Worm (Caenorhabditis elegans): ENCODE results near the gene srx-96.
A peak's percentile ranks its signal among the peaks of the same experiment; 100 is the strongest.

Gene srx-96

ce11 chrV:13725574-13725973 lies 14.4 kb downstream of the srx-96 start, which contains the start of gene fbxa-181:
Gene fbxa-181, plus strand, starts transcription at chrV:13725874.
- TF ChIP-seq zip-4 (GFP tag; optimal IDR thresholded peaks at IDR 0.05) (no peak), pqm-1 (tag; optimal IDR thresholded peaks at IDR 0.05) (no peak), ama-1 (optimal IDR thresholded peaks at IDR 0.05) (no peak), nhr-12 (tag; optimal IDR thresholded peaks at IDR 0.05) (no peak), jun-1 (tag; optimal IDR thresholded peaks at IDR 0.05) (no peak), lin-13 (GFP tag; optimal IDR thresholded peaks at IDR 0.05) (no peak), irx-1 (tag; optimal IDR thresholded peaks at IDR 0.05) (no peak), fkh-8 (tag; optimal IDR thresholded peaks at IDR 0.05) (no peak)

- TF ChIP-seq C16A3.4 (tag; optimal IDR thresholded peaks at IDR 0.05) (no peak), pqm-1 (tag; optimal IDR thresholded peaks at IDR 0.05) (peak; percentile 3), pax-3 (tag; optimal IDR thresholded peaks at IDR 0.05) (peak; percentile 12), elt-2 (tag; optimal IDR thresholded peaks at IDR 0.05) (peak; percentile 24)
These were observed 19.6 kb downstream of the srx-96 start, which contains the start of gene dct-17 for ce11 chrV:13730762-13731161. Gene dct-17, minus strand, starts transcription at chrV:13730784.

- TF ChIP-seq F16B12.6 (tag; optimal IDR thresholded peaks at IDR 0.05): no peak
- no peak for TF ChIP-seq snpc-4 (tag; optimal IDR thresholded peaks at IDR 0.05)
- TF ChIP-seq unc-98 (GFP tag; IDR thresholded peaks at IDR 0.05): no peak
- no peak for TF ChIP-seq nhr-28 (tag; optimal IDR thresholded peaks at IDR 0.05)
- TF ChIP-seq tbx-2 (tag; optimal IDR thresholded peaks at IDR 0.05): no peak
- TF ChIP-seq ceh-90 (tag; optimal IDR thresholded peaks at IDR 0.05): no peak
- no peak for TF ChIP-seq hlh-17 (GFP tag; optimal IDR thresholded peaks at IDR 0.05; ENCODE audit: borderline replicate concordance)
- TF ChIP-seq elt-2 (tag; optimal IDR thresholded peaks at IDR 0.05): peak; percentile 37
- TF ChIP-seq ceh-88 (GFP tag; IDR thresholded peaks at IDR 0.05): no peak
These were observed 25.0 kb downstream of the srx-96 start, which contains the start of gene F35E12.6 for ce11 chrV:13736147-13736546. Gene F35E12.6, minus strand, starts transcription at chrV:13736247.

- TF ChIP-seq lin-39 (tag; optimal IDR thresholded peaks at IDR 0.05) (no peak), jun-1 (tag; optimal IDR thresholded peaks at IDR 0.05) (no peak), ztf-11 (tag; optimal IDR thresholded peaks at IDR 0.05) (no peak), mef-2 (tag; optimal IDR thresholded peaks at IDR 0.05) (no peak)
These were observed 27.2 kb downstream of the srx-96 start, which contains the start of gene irg-5 for ce11 chrV:13738374-13738773. Gene irg-5, minus strand, starts transcription at chrV:13738474.

- TF ChIP-seq pax-3 (tag; optimal IDR thresholded peaks at IDR 0.05) (peak; percentile 3), elt-2 (tag; optimal IDR thresholded peaks at IDR 0.05) (peak; percentile 67), efl-1 (optimal IDR thresholded peaks at IDR 0.05) (no peak), efl-1 (GFP tag; optimal IDR thresholded peaks at IDR 0.05 in 1 of 2) (peak in 1 of 2 experiments; percentile 3), irx-1 (tag; optimal IDR thresholded peaks at IDR 0.05) (no peak), nhr-20 (tag; optimal IDR thresholded peaks at IDR 0.05) (peak; percentile 21), lin-14 (GFP tag; optimal IDR thresholded peaks at IDR 0.05) (no peak), tlp-1 (tag; optimal IDR thresholded peaks at IDR 0.05) (no peak), ets-5 (GFP tag; IDR thresholded peaks at IDR 0.05) (no peak), C16A3.4 (tag; optimal IDR thresholded peaks at IDR 0.05) (no peak)
These were observed 28.7 kb downstream of the srx-96 start for ce11 chrV:13739901-13740300.

- TF ChIP-seq pax-3 (tag; optimal IDR thresholded peaks at IDR 0.05) (peak; percentile 55), hpl-2 (GFP tag; optimal IDR thresholded peaks at IDR 0.05) (no peak), elt-2 (tag; optimal IDR thresholded peaks at IDR 0.05) (peak; percentile 78)
These were observed 33.7 kb downstream of the srx-96 start, which contains the start of gene F35E12.9 for ce11 chrV:13744901-13745300. Gene F35E12.9, minus strand, starts transcription at chrV:13745127.

- TF ChIP-seq lin-13 (GFP tag; optimal IDR thresholded peaks at IDR 0.05) (no peak), skn-1 (tag; optimal IDR thresholded peaks at IDR 0.05) (no peak), ztf-11 (tag; optimal IDR thresholded peaks at IDR 0.05) (no peak), dpl-1 (GFP tag; optimal IDR thresholded peaks at IDR 0.05) (no peak), C04F5.9 (tag; optimal IDR thresholded peaks at IDR 0.05) (no peak), ceh-8 (GFP tag; optimal IDR thresholded peaks at IDR 0.05) (no peak), sox-4 (tag; optimal IDR thresholded peaks at IDR 0.05) (no peak), aly-2 (tag; optimal IDR thresholded peaks at IDR 0.05) (no peak)
These were observed 37.5 kb downstream of the srx-96 start, which contains the start of gene F35E12.10 for ce11 chrV:13748658-13749057. Gene F35E12.10, minus strand, starts transcription at chrV:13748758.

Measured in whole organism, L1 larva.